Worm (Caenorhabditis elegans) whole organism, L2 larva: ENCODE measurements around the gene R09F10.1.

Source experiments
- C34F6.9 ChIP-seq: fragments of 150-350 bp; optimal IDR thresholded peaks from 2 replicates; lab custom pipeline; 2014; ENCODE audit warnings: missing biosample characterization, missing genetic modification characterization
- F13H6.1 ChIP-seq: sonication (generic microtip); optimal IDR thresholded peaks from 2 replicates; lab custom pipeline; 2016; ENCODE audit warnings: missing genetic modification characterization, missing compliant biosample characterization
- R02D3.7 ChIP-seq: fragments of 150-350 bp; optimal IDR thresholded peaks from 2 replicates; lab custom pipeline; 2014; ENCODE audit warnings: missing biosample characterization, missing genetic modification characterization
- Y55F3AM.14 ChIP-seq: fragments of 200-800 bp; sonication (Bioruptor generic); optimal IDR thresholded peaks from 2 replicates; lab custom pipeline; 2018; ENCODE audit warnings: mild to moderate bottlenecking, missing genetic modification characterization, missing compliant biosample characterization
- ZK546.5 ChIP-seq: sonication (generic microtip); optimal IDR thresholded peaks from 2 replicates; lab custom pipeline; 2017; ENCODE audit warnings: missing biosample characterization, missing genetic modification characterization
- alr-1 ChIP-seq: fragments of 150-350 bp; optimal IDR thresholded peaks from 2 replicates; lab custom pipeline; 2014; ENCODE audit warnings: missing biosample characterization, missing genetic modification characterization
- aly-2 ChIP-seq: fragments of 150-350 bp; optimal IDR thresholded peaks from 2 replicates; lab custom pipeline; 2014; ENCODE audit warnings: missing biosample characterization, missing genetic modification characterization
- ama-1 ChIP-seq: fragments of 150-350 bp; optimal IDR thresholded peaks from 2 replicates; lab custom pipeline; 2018; ENCODE audit warnings: inconsistent platforms
- blmp-1 ChIP-seq: sonication (generic microtip); optimal IDR thresholded peaks from 2 replicates; lab custom pipeline; 2017; ENCODE audit warnings: missing genetic modification characterization, mild to moderate bottlenecking, missing compliant biosample characterization, antibody characterized with exemption, moderate library complexity; ENCODE audit not compliant: insufficient read depth
- ceh-16 ChIP-seq: fragments of 150-350 bp; optimal IDR thresholded peaks from 2 replicates; lab custom pipeline; 2014; ENCODE audit warnings: missing biosample characterization, missing genetic modification characterization
- ceh-82 ChIP-seq: fragments of 150-350 bp; optimal IDR thresholded peaks from 2 replicates; lab custom pipeline; 2014; ENCODE audit warnings: missing biosample characterization, missing genetic modification characterization
- crh-2 ChIP-seq: sonication (generic microtip); optimal IDR thresholded peaks from 2 replicates; lab custom pipeline; 2017; ENCODE audit warnings: missing biosample characterization, missing genetic modification characterization
- dmd-4 ChIP-seq: sonication (generic microtip); optimal IDR thresholded peaks from 2 replicates; lab custom pipeline; 2017; ENCODE audit warnings: missing biosample characterization, missing genetic modification characterization
- egl-27 ChIP-seq: sonication (generic microtip); optimal IDR thresholded peaks from 3 replicates; lab custom pipeline; 2017; ENCODE audit warnings: missing biosample characterization, missing genetic modification reagents, missing genetic modification characterization
- elt-1 ChIP-seq: fragments of 150-350 bp; optimal IDR thresholded peaks from 2 replicates; lab custom pipeline; 2014; ENCODE audit warnings: missing biosample characterization, missing genetic modification characterization
- elt-3 ChIP-seq: sonication (generic microtip); optimal IDR thresholded peaks from 2 replicates; lab custom pipeline; 2017; ENCODE audit warnings: missing biosample characterization, missing genetic modification characterization
- fos-1 ChIP-seq: fragments of 150-350 bp; optimal IDR thresholded peaks from 2 replicates; lab custom pipeline; 2014; ENCODE audit warnings: missing biosample characterization, missing genetic modification characterization
- gmeb-1 ChIP-seq: fragments of 150-350 bp; optimal IDR thresholded peaks from 2 replicates; lab custom pipeline; 2014; ENCODE audit warnings: missing biosample characterization, missing genetic modification characterization
- lin-11 ChIP-seq: fragments of 150-350 bp; sonication (generic microtip); optimal IDR thresholded peaks from 2 replicates; lab custom pipeline; 2014; ENCODE audit warnings: missing biosample characterization, missing genetic modification characterization, inconsistent platforms, mixed read lengths
- lin-13 ChIP-seq: fragments of 150-350 bp; optimal IDR thresholded peaks from 2 replicates; lab custom pipeline; 2014; ENCODE audit warnings: missing biosample characterization, missing genetic modification reagents, missing genetic modification characterization
- lin-39 ChIP-seq: fragments of 150-350 bp; optimal IDR thresholded peaks from 2 replicates; lab custom pipeline; 2014; ENCODE audit warnings: missing biosample characterization, missing genetic modification reagents, missing genetic modification characterization
- lsy-2 ChIP-seq, 2 experiments: fragments of 150-350 bp in 1 of 2; sonication (generic microtip) in 1 of 2; optimal IDR thresholded peaks; 2 replicates each; lab custom pipeline; 2014 to 2017; ENCODE audit warnings: missing biosample characterization in 2 of 2, missing genetic modification characterization in 2 of 2
- mab-5 ChIP-seq: fragments of 150-350 bp; optimal IDR thresholded peaks from 2 replicates; lab custom pipeline; 2014; ENCODE audit warnings: missing biosample characterization, missing genetic modification characterization
- mbf-1 ChIP-seq: sonication (generic microtip); optimal IDR thresholded peaks from 2 replicates; lab custom pipeline; 2017; ENCODE audit warnings: missing biosample characterization, missing genetic modification characterization
- mdl-1 ChIP-seq, 2 experiments: fragments of 150-350 bp in 1 of 2; sonication (generic microtip) in 1 of 2; optimal IDR thresholded peaks; 2 replicates each; lab custom pipeline; 2017; ENCODE audit warnings: missing biosample characterization in 2 of 2, missing genetic modification characterization in 2 of 2
- nhr-11 ChIP-seq: fragments of 150-350 bp; optimal IDR thresholded peaks from 2 replicates; lab custom pipeline; 2014; ENCODE audit warnings: missing biosample characterization, missing genetic modification characterization
- nhr-12 ChIP-seq: fragments of 150-350 bp; optimal IDR thresholded peaks from 2 replicates; lab custom pipeline; 2014; ENCODE audit warnings: missing biosample characterization, missing genetic modification characterization
- nhr-129 ChIP-seq: fragments of 150-350 bp; optimal IDR thresholded peaks from 2 replicates; lab custom pipeline; 2014; ENCODE audit warnings: missing biosample characterization, missing genetic modification characterization
- nhr-21 ChIP-seq: fragments of 150-350 bp; optimal IDR thresholded peaks from 2 replicates; lab custom pipeline; 2014; ENCODE audit warnings: missing biosample characterization, missing genetic modification characterization
- nhr-23 ChIP-seq: fragments of 150-350 bp; optimal IDR thresholded peaks from 2 replicates; lab custom pipeline; 2014; ENCODE audit warnings: missing biosample characterization, missing genetic modification reagents, missing genetic modification characterization
- nhr-237 ChIP-seq: fragments of 150-350 bp; optimal IDR thresholded peaks from 2 replicates; lab custom pipeline; 2014; ENCODE audit warnings: missing biosample characterization, missing genetic modification characterization
- nhr-25 ChIP-seq: fragments of 150-350 bp; sonication (generic microtip); optimal IDR thresholded peaks from 3 replicates; lab custom pipeline; 2014; ENCODE audit warnings: missing biosample characterization, missing genetic modification characterization
- nhr-6 ChIP-seq: fragments of 150-350 bp; optimal IDR thresholded peaks from 2 replicates; lab custom pipeline; 2014; ENCODE audit warnings: missing biosample characterization, missing genetic modification characterization
- nhr-77 ChIP-seq: fragments of 150-350 bp; optimal IDR thresholded peaks from 2 replicates; lab custom pipeline; 2014; ENCODE audit warnings: missing biosample characterization, missing genetic modification characterization
- sem-4 ChIP-seq: fragments of 150-350 bp; optimal IDR thresholded peaks from 2 replicates; lab custom pipeline; 2014; ENCODE audit warnings: missing biosample characterization, missing genetic modification reagents, missing genetic modification characterization
- skn-1 ChIP-seq: sonication (generic microtip); optimal IDR thresholded peaks from 2 replicates; lab custom pipeline; 2017; ENCODE audit warnings: missing biosample characterization, missing genetic modification characterization
- sma-3 ChIP-seq: sonication (generic microtip); optimal IDR thresholded peaks from 2 replicates; lab custom pipeline; 2016; ENCODE audit warnings: missing genetic modification reagents, missing genetic modification characterization, missing compliant biosample characterization
- sma-9 ChIP-seq, 2 experiments: fragments of 150-350 bp in 1 of 2; sonication (generic microtip) in 1 of 2; optimal IDR thresholded peaks; 2 replicates each; lab custom pipeline; 2014 to 2016; ENCODE audit warnings: missing genetic modification characterization in 2 of 2, mild to moderate bottlenecking in 1 of 2, missing biosample characterization in 1 of 2, missing compliant biosample characterization in 1 of 2, missing genetic modification reagents in 1 of 2, moderate library complexity in 1 of 2
- snpc-4 ChIP-seq: fragments of 150-350 bp; optimal IDR thresholded peaks from 2 replicates; lab custom pipeline; 2014; ENCODE audit warnings: missing biosample characterization, missing genetic modification characterization
- unc-39 ChIP-seq: fragments of 150-350 bp; optimal IDR thresholded peaks from 2 replicates; lab custom pipeline; 2014; ENCODE audit warnings: missing biosample characterization, missing genetic modification characterization
- unc-55 ChIP-seq: fragments of 150-350 bp; sonication (generic microtip); optimal IDR thresholded peaks from 3 replicates; lab custom pipeline; 2014; ENCODE audit warnings: missing biosample characterization, missing genetic modification reagents, missing genetic modification characterization
- unc-62 ChIP-seq: fragments of 150-350 bp; optimal IDR thresholded peaks from 2 replicates; lab custom pipeline; 2014; ENCODE audit warnings: missing biosample characterization, missing genetic modification reagents, missing genetic modification characterization
- zag-1 ChIP-seq: fragments of 150-350 bp; optimal IDR thresholded peaks from 2 replicates; lab custom pipeline; 2014; ENCODE audit warnings: missing biosample characterization, missing genetic modification characterization
- ztf-1 ChIP-seq: fragments of 200-800 bp; sonication (Bioruptor generic); conservative IDR thresholded peaks from 2 replicates; pipeline ENCODE4 v1.3.6; 2022; ENCODE audit warnings: missing genetic modification characterization, missing compliant biosample characterization
- ztf-11 ChIP-seq: sonication (generic microtip); optimal IDR thresholded peaks from 2 replicates; lab custom pipeline; 2017; ENCODE audit warnings: missing biosample characterization, missing genetic modification characterization
- ztf-4 ChIP-seq: fragments of 150-350 bp; optimal IDR thresholded peaks from 2 replicates; lab custom pipeline; 2014; ENCODE audit warnings: missing biosample characterization, missing genetic modification characterization

The R09F10.1 gene

DNA sequence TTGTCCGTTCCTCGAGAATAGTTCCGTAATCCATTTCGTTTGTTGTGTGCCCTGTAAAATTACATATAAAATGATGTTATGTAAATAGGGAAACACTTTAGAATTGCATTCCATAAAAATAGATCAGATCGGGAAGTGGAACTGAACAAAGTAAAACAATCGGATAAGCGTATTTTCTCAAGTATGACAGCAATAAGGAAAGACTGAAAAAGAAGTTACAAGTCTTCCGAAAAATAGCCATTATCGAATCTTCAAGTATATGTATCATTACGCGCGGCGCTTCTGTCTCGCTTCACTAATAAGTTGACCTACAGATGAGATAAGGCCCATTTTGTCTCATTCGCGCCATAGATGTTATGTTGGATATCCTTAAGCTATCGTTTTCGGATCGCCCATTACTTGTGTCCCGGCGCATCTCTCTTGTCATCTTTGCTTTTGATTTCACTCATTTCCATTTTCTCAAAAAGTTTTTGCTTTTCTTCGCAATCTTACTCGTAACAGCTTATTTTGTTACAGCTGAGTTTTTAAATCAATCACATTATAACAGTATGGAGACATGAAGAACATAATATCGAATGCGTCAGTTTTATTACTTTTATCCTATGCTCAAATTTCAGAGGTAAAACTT lies 38.1 kb upstream of the R09F10.1 start, which contains the start of the genes fis-2 and F13B9.2:
fis-2 (minus strand) TSS at position 51 of the 628 bp plus-strand sequence.
F13B9.2 (plus strand) TSS at position 515 of the 628 bp plus-strand sequence.
- TF ChIP-seq nhr-237 (tag; lab: Kevin White, UChicago), result no peak
- TF ChIP-seq lsy-2 (tag; optimal IDR thresholded peaks at IDR 0.05; lab: Kevin White, UChicago), result no peak
- TF ChIP-seq unc-55, result no peak
- TF ChIP-seq dmd-4, result no peak
- TF ChIP-seq R02D3.7 (tag; lab: Kevin White, UChicago), result no peak
- TF ChIP-seq sma-3 (GFP tag; lab: Kevin White, UChicago), result no peak
- no peak for TF ChIP-seq unc-62
- TF ChIP-seq C34F6.9 (tag; lab: Kevin White, UChicago), result no peak
- no peak for TF ChIP-seq unc-39
- no peak for TF ChIP-seq nhr-77 (tag; lab: Kevin White, UChicago)
- no peak for TF ChIP-seq lin-11 (tag; lab: Kevin White, UChicago)
- TF ChIP-seq lin-13, result no peak

DNA sequence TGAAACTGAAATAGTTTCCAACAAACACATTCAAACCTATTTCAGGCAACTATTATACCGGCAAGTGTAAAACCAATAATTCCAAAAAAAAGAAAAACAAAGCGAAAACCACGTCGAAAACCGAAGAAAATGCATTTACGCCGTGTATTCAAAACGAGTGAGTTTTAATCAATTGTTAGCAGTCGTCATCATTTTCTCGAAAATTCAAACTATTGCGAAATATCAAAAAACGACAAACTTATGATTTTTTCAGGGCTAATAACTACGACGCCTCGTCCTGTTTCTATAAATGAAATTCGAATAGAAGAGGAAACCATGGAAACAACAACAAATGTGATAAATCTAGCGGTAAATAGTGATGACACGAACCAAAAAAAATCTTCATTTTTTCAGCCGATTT lies 37.2 kb upstream of the R09F10.1 start:
- TF ChIP-seq unc-55 (peak; percentile 50), nhr-237 (tag; lab: Kevin White, UChicago) (no peak)

DNA sequence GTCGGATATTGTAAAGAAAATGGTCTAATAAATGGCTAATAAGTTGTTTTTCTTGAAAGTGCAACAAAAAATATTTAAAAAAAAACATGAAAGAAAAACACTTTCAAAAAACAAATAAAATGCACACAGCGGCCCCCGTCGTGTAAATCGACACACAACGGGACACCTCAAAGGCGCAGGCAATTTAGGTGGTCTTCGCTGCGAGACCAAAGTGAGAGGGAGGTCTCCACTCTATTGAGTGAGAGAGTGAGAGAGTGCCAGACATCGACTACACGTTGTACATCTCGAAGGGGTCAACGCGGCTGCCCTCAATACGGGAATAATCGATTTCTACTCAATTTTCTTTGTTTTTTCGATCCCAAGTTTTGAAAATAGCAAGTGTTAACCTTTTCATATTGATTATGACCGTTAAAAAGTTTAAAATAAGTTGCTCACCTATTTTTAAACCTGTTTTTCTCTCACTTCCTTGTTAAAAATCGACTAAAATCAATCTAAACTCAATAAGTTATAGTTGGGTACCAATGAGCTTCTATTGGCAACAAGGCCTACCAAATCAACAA lies 36.6 kb upstream of the R09F10.1 start, which contains the start of gene sec-16A.2:
sec-16A.2 (plus strand) TSS at position 510 of the 560 bp plus-strand sequence.
- TF ChIP-seq sem-4 (tag; lab: Kevin White, UChicago) (peak; percentile 58), unc-55 (peak; percentile 82), dmd-4 (no peak), crh-2 (tag; lab: Kevin White, UChicago) (peak; percentile 84), alr-1 (no peak), snpc-4 (tag; lab: Kevin White, UChicago) (peak; percentile 31), aly-2 (tag; lab: Kevin White, UChicago) (no peak), blmp-1 (tag; lab: Kevin White, UChicago) (no peak), nhr-12 (tag; lab: Kevin White, UChicago) (no peak), nhr-11 (tag; lab: Kevin White, UChicago) (no peak), ztf-4 (no peak), nhr-23 (tag; lab: Kevin White, UChicago) (no peak), mbf-1 (tag; lab: Kevin White, UChicago) (no peak), mab-5 (peak; percentile 32), elt-3 (tag; lab: Kevin White, UChicago) (no peak), nhr-237 (tag; lab: Kevin White, UChicago) (no peak), lin-11 (tag; lab: Kevin White, UChicago) (peak; percentile 28), skn-1 (tag; lab: Kevin White, UChicago) (no peak), zag-1 (tag; lab: Kevin White, UChicago) (no peak), unc-39 (no peak), nhr-6 (no peak), fos-1 (peak; percentile 58), F13H6.1 (tag; lab: Kevin White, UChicago) (peak; percentile 67), R02D3.7 (tag; lab: Kevin White, UChicago) (no peak), mdl-1 (tag; optimal IDR thresholded peaks at IDR 0.05; lab: Kevin White, UChicago) (no peak), nhr-25 (no peak), nhr-77 (tag; lab: Kevin White, UChicago) (no peak), Y55F3AM.14 (no peak), ZK546.5 (no peak), ceh-82 (tag; lab: Kevin White, UChicago) (no peak), sma-3 (GFP tag; lab: Kevin White, UChicago) (peak; percentile 33), lin-39 (tag; lab: Kevin White, UChicago) (no peak), elt-1 (no peak), gmeb-1 (peak; percentile 3), sma-9 (GFP tag; optimal IDR thresholded peaks at IDR 0.05; lab: Kevin White, UChicago) (peak; percentile 60), sma-9 (tag; optimal IDR thresholded peaks at IDR 0.05; lab: Kevin White, UChicago) (no peak), lin-13 (peak; percentile 50), ceh-16 (tag; lab: Kevin White, UChicago) (no peak), nhr-129 (peak; percentile 81), egl-27 (tag; lab: Kevin White, UChicago) (no peak), ama-1 (no peak), unc-62 (no peak), ztf-1 (GFP tag; lab: Robert Waterston, UW) (no peak), nhr-21 (tag; lab: Kevin White, UChicago) (peak; percentile 27), lsy-2 (tag; optimal IDR thresholded peaks at IDR 0.05; lab: Kevin White, UChicago) (peak in 1 of 2 experiments; percentile 79), C34F6.9 (tag; lab: Kevin White, UChicago) (peak; percentile 66), ztf-11 (tag; lab: Kevin White, UChicago) (no peak)
